Worm (Caenorhabditis elegans) whole organism, L1 larva: ENCODE results near the gene F46B6.13.
A peak's percentile ranks its signal among the peaks of the same experiment; 100 is the strongest.

ENCODE experiments used
- C16A3.4 ChIP-seq: fragments of 150-350 bp; optimal IDR thresholded peaks from 2 replicates; lab custom pipeline; 2014; ENCODE audit warnings: missing biosample characterization, missing genetic modification characterization
- aha-1 ChIP-seq: fragments of 150-350 bp; optimal IDR thresholded peaks from 2 replicates; lab custom pipeline; 2014; ENCODE audit warnings: missing biosample characterization, missing genetic modification characterization
- alr-1 ChIP-seq: fragments of 200-800 bp; sonication (Bioruptor generic); optimal IDR thresholded peaks from 2 replicates; lab custom pipeline; 2018; ENCODE audit warnings: borderline replicate concordance, mild to moderate bottlenecking, missing genetic modification characterization, missing compliant biosample characterization
- ama-1 ChIP-seq: fragments of 150-350 bp; optimal IDR thresholded peaks from 2 replicates; lab custom pipeline; 2014
- ceh-8 ChIP-seq: fragments of 200-800 bp; sonication (Bioruptor generic); optimal IDR thresholded peaks from 2 replicates; lab custom pipeline; 2018; ENCODE audit warnings: mild to moderate bottlenecking, missing genetic modification characterization, moderate library complexity, missing compliant biosample characterization
- ceh-88 ChIP-seq: fragments of 200-800 bp; sonication (Bioruptor generic); IDR thresholded peaks from 2 replicates; pipeline ENCODE4 v1.3.6; 2022; ENCODE audit warnings: missing genetic modification characterization, missing compliant biosample characterization
- dpl-1 ChIP-seq, 3 experiments: fragments of 150-350 bp in 2 of 3; sonication (generic microtip) in 1 of 3; optimal IDR thresholded peaks; 2 replicates each; lab custom pipeline; 2014 to 2017; ENCODE audit warnings: missing biosample characterization in 3 of 3, missing genetic modification characterization in 3 of 3, missing genetic modification reagents in 3 of 3
- dsc-1 ChIP-seq: sonication (generic microtip); optimal IDR thresholded peaks from 2 replicates; lab custom pipeline; 2016; ENCODE audit warnings: mild to moderate bottlenecking, missing genetic modification characterization, missing compliant biosample characterization
- efl-1 ChIP-seq, 4 experiments: fragments of 150-350 bp; optimal IDR thresholded peaks in 3 of 4; peaks in 1 of 4; 1 replicate in 1 of 4; 2 replicates in 3 of 4; lab custom pipeline; 2014; ENCODE audit warnings: missing biosample characterization in 2 of 4, missing genetic modification characterization in 2 of 4, missing genetic modification reagents in 2 of 4
- efl-3 ChIP-seq: fragments of 200-800 bp; sonication (Bioruptor generic); optimal IDR thresholded peaks from 2 replicates; lab custom pipeline; 2018; ENCODE audit warnings: mild to moderate bottlenecking, missing genetic modification characterization, missing compliant biosample characterization
- egl-13 ChIP-seq: sonication (generic microtip); optimal IDR thresholded peaks from 2 replicates; lab custom pipeline; 2016; ENCODE audit warnings: missing genotype, missing genetic modification reagents, missing genetic modification characterization, missing compliant biosample characterization
- fkh-4 ChIP-seq: sonication (generic microtip); optimal IDR thresholded peaks from 2 replicates; lab custom pipeline; 2016; ENCODE audit warnings: missing compliant biosample characterization, missing genetic modification characterization, borderline replicate concordance
- hlh-17 ChIP-seq: fragments of 200-800 bp; sonication (Bioruptor generic); optimal IDR thresholded peaks from 2 replicates; lab custom pipeline; 2018; ENCODE audit warnings: missing genetic modification characterization, mild to moderate bottlenecking, missing compliant biosample characterization, moderate library complexity, borderline replicate concordance
- irx-1 ChIP-seq: sonication (generic microtip); optimal IDR thresholded peaks from 2 replicates; lab custom pipeline; 2016; ENCODE audit warnings: missing genetic modification characterization, missing compliant biosample characterization
- isw-1 ChIP-seq: fragments of 200-800 bp; sonication (Bioruptor generic); IDR thresholded peaks from 2 replicates; pipeline ENCODE4 v1.3.6; 2022; ENCODE audit warnings: missing genetic modification characterization, missing compliant biosample characterization
- lin-13 ChIP-seq: fragments of 150-350 bp; optimal IDR thresholded peaks from 2 replicates; lab custom pipeline; 2014; ENCODE audit warnings: missing biosample characterization, missing genetic modification reagents, missing genetic modification characterization
- lin-14 ChIP-seq: fragments of 200-800 bp; sonication (Bioruptor generic); optimal IDR thresholded peaks from 2 replicates; lab custom pipeline; 2018; ENCODE audit warnings: mild to moderate bottlenecking, missing genetic modification characterization, moderate library complexity, missing compliant biosample characterization
- lin-15B ChIP-seq: fragments of 150-350 bp; sonication (generic microtip); optimal IDR thresholded peaks from 3 replicates; lab custom pipeline; 2014; ENCODE audit warnings: missing biosample characterization, missing genetic modification characterization
- lin-35 ChIP-seq, 2 experiments: fragments of 150-350 bp; optimal IDR thresholded peaks; 2 replicates each; lab custom pipeline; 2014; ENCODE audit warnings: missing biosample characterization in 2 of 2, missing genetic modification characterization in 2 of 2, missing genetic modification reagents in 2 of 2
- lir-3 ChIP-seq: sonication (generic microtip); optimal IDR thresholded peaks from 2 replicates; lab custom pipeline; 2016; ENCODE audit warnings: mild to moderate bottlenecking, missing genetic modification characterization, moderate library complexity, missing compliant biosample characterization; ENCODE audit not compliant: poor library complexity
- lsy-2 ChIP-seq, 2 experiments: fragments of 150-350 bp; optimal IDR thresholded peaks; 2 replicates each; lab custom pipeline; 2014; ENCODE audit warnings: missing biosample characterization in 2 of 2, missing genetic modification characterization in 2 of 2
- nhr-11 ChIP-seq: fragments of 150-350 bp; optimal IDR thresholded peaks from 2 replicates; lab custom pipeline; 2014; ENCODE audit warnings: missing biosample characterization, missing genetic modification characterization
- nhr-12 ChIP-seq: sonication (generic microtip); optimal IDR thresholded peaks from 2 replicates; lab custom pipeline; 2017; ENCODE audit warnings: missing biosample characterization, missing genetic modification characterization
- nhr-20 ChIP-seq: sonication (generic microtip); optimal IDR thresholded peaks from 2 replicates; lab custom pipeline; 2016; ENCODE audit warnings: mild to moderate bottlenecking, missing genetic modification characterization, missing compliant biosample characterization
- nhr-28 ChIP-seq: fragments of 150-350 bp; optimal IDR thresholded peaks from 2 replicates; lab custom pipeline; 2014; ENCODE audit warnings: missing biosample characterization, missing genetic modification characterization
- nhr-47 ChIP-seq: sonication (generic microtip); optimal IDR thresholded peaks from 2 replicates; lab custom pipeline; 2016; ENCODE audit warnings: mild to moderate bottlenecking, missing genetic modification characterization, moderate library complexity, missing compliant biosample characterization
- nhr-77 ChIP-seq: fragments of 150-350 bp; optimal IDR thresholded peaks from 2 replicates; lab custom pipeline; 2014; ENCODE audit warnings: missing biosample characterization, missing genetic modification characterization
- pax-3 ChIP-seq: fragments of 200-800 bp; sonication (Bioruptor generic); optimal IDR thresholded peaks from 2 replicates; lab custom pipeline; 2018; ENCODE audit warnings: mild to moderate bottlenecking, missing genetic modification characterization, moderate library complexity, missing compliant biosample characterization
- rnt-1 ChIP-seq: sonication (generic microtip); optimal IDR thresholded peaks from 2 replicates; lab custom pipeline; 2016; ENCODE audit warnings: mild to moderate bottlenecking, missing genetic modification characterization, moderate library complexity, missing compliant biosample characterization
- skn-1 ChIP-seq: fragments of 150-350 bp; optimal IDR thresholded peaks from 2 replicates; lab custom pipeline; 2014; ENCODE audit warnings: missing biosample characterization, missing genetic modification characterization
- sptf-1 ChIP-seq: fragments of 150-350 bp; optimal IDR thresholded peaks from 2 replicates; lab custom pipeline; 2014; ENCODE audit warnings: missing biosample characterization, missing genetic modification characterization
- swsn-7 ChIP-seq: sonication (generic microtip); optimal IDR thresholded peaks from 2 replicates; lab custom pipeline; 2016; ENCODE audit warnings: missing genetic modification characterization, missing compliant biosample characterization
- tlp-1 ChIP-seq: fragments of 150-350 bp; optimal IDR thresholded peaks from 2 replicates; lab custom pipeline; 2014; ENCODE audit warnings: missing biosample characterization, missing genetic modification characterization
- unc-130 ChIP-seq: fragments of 150-350 bp; optimal IDR thresholded peaks from 2 replicates; lab custom pipeline; 2017; ENCODE audit warnings: missing biosample characterization, missing genetic modification characterization, inconsistent platforms
- unc-98 ChIP-seq: fragments of 200-800 bp; sonication (Bioruptor generic); IDR thresholded peaks from 2 replicates; pipeline ENCODE4 v1.3.6; 2022; ENCODE audit warnings: missing genetic modification characterization, missing compliant biosample characterization
- vab-15 ChIP-seq: sonication (generic microtip); optimal IDR thresholded peaks from 2 replicates; lab custom pipeline; 2017; ENCODE audit warnings: missing genotype, mild to moderate bottlenecking, missing genetic modification characterization, missing compliant biosample characterization

The F46B6.13 gene

ce11 chrV:9833900-9834299 lies 34.9 kb upstream of the F46B6.13 start, which contains the start of gene sru-40:
Gene sru-40 (minus strand): TSS chrV:9834000.
- TF ChIP-seq lin-13 (GFP tag; lab: Kevin White, UChicago) (no peak), nhr-28 (tag; lab: Kevin White, UChicago) (no peak), ceh-88 (GFP tag; lab: Robert Waterston, UW) (no peak), vab-15 (tag; lab: Kevin White, UChicago) (no peak), dpl-1 (GFP tag; optimal IDR thresholded peaks at IDR 0.05; lab: Kevin White, UChicago) (no peak), unc-98 (GFP tag; lab: Robert Waterston, UW) (no peak), sptf-1 (tag; lab: Kevin White, UChicago) (no peak)
- TF ChIP-seq, all 84 proteins: peak for 0

ce11 chrV:9824149-9824548 lies 25.2 kb upstream of the F46B6.13 start, which contains the start of gene str-2:
Gene str-2 (minus strand): TSS chrV:9824249.
- no peak for TF ChIP-seq swsn-7 (tag; lab: Kevin White, UChicago)

- TF ChIP-seq egl-13: no peak
- no peak for TF ChIP-seq dsc-1
- no peak for TF ChIP-seq nhr-77 (tag; lab: Kevin White, UChicago)
- no peak for TF ChIP-seq lin-14 (GFP tag; lab: Kevin White, UChicago)
Observed at ce11 chrV:9821724-9822123, 22.7 kb upstream of the F46B6.13 start, which contains the start of gene str-193. Gene str-193 (minus strand): TSS chrV:9821824.

- TF ChIP-seq efl-1 (optimal IDR thresholded peaks at IDR 0.05; lab: Kevin White, UChicago) (no peak), efl-1 (GFP tag; optimal IDR thresholded peaks at IDR 0.05 in 1 of 2; lab: Kevin White, UChicago) (peak in 1 of 2 experiments; percentile 58), hlh-17 (no peak), efl-3 (GFP tag; lab: Kevin White, UChicago) (no peak), dpl-1 (GFP tag; optimal IDR thresholded peaks at IDR 0.05; lab: Kevin White, UChicago) (no peak), ama-1 (no peak), nhr-47 (tag; lab: Kevin White, UChicago) (no peak), unc-98 (GFP tag; lab: Robert Waterston, UW) (no peak), alr-1 (tag; lab: Kevin White, UChicago) (no peak)
Observed at ce11 chrV:9816390-9816789, 17.4 kb upstream of the F46B6.13 start, which contains the start of gene sru-31. Gene sru-31 (plus strand): TSS chrV:9816690.

ce11 chrV:9813527-9813926 lies 14.6 kb upstream of the F46B6.13 start, which contains the start of gene sru-30:
Gene sru-30 (plus strand): TSS chrV:9813827.
- TF ChIP-seq swsn-7 (tag; lab: Kevin White, UChicago) (no peak), irx-1 (tag; lab: Kevin White, UChicago) (no peak), unc-130 (tag; lab: Kevin White, UChicago) (no peak), nhr-12 (tag; lab: Kevin White, UChicago) (no peak), skn-1 (no peak), rnt-1 (tag; lab: Kevin White, UChicago) (no peak), pax-3 (no peak), hlh-17 (no peak)

ce11 chrV:9812216-9812615 lies 13.2 kb upstream of the F46B6.13 start:
- TF ChIP-seq tlp-1 (tag; lab: Kevin White, UChicago): no peak
- TF ChIP-seq rnt-1 (tag; lab: Kevin White, UChicago): no peak
- TF ChIP-seq lsy-2 (tag; optimal IDR thresholded peaks at IDR 0.05; lab: Kevin White, UChicago): no peak
- no peak for TF ChIP-seq isw-1 (GFP tag; lab: Robert Waterston, UW)
- no peak for TF ChIP-seq ceh-8 (GFP tag; lab: Kevin White, UChicago)
- TF ChIP-seq nhr-11 (tag; lab: Kevin White, UChicago): no peak
- no peak for TF ChIP-seq C16A3.4 (tag; lab: Kevin White, UChicago)
- no peak for TF ChIP-seq skn-1
- TF ChIP-seq fkh-4 (tag; lab: Kevin White, UChicago): no peak
- no peak for TF ChIP-seq lin-15B
- TF ChIP-seq lir-3: no peak
- TF ChIP-seq nhr-20: no peak
- no peak for TF ChIP-seq unc-98 (GFP tag; lab: Robert Waterston, UW)
- TF ChIP-seq aha-1 (tag; lab: Kevin White, UChicago): no peak
- no peak for TF ChIP-seq lin-35 (GFP tag; optimal IDR thresholded peaks at IDR 0.05; lab: Kevin White, UChicago)
- TF ChIP-seq, all 84 proteins: peak for 0
